Worm (Caenorhabditis elegans): ENCODE results near the gene ify-1.

The ify-1 gene

ce11 chrII:5081124-5081913 lies 26.3 kb upstream of the ify-1 start, which contains the start of gene dsh-2:
Gene dsh-2, minus strand, starts transcription at chrII:5081174.
- TF ChIP-seq daf-12 (tag; optimal IDR thresholded peaks at IDR 0.05) (no peak), lin-13 (GFP tag; optimal IDR thresholded peaks at IDR 0.05) (peak; percentile 34), mep-1 (tag; optimal IDR thresholded peaks at IDR 0.05) (no peak), lin-38 (GFP tag; IDR thresholded peaks at IDR 0.05) (peak; percentile 55), lin-1 (GFP tag; IDR thresholded peaks at IDR 0.05) (no peak), daf-16 (GFP tag; optimal IDR thresholded peaks at IDR 0.05) (no peak), daf-16 (tag; optimal IDR thresholded peaks at IDR 0.05) (peak; percentile 50), rbr-2 (tag; optimal IDR thresholded peaks at IDR 0.05) (peak; percentile 26), hlh-11 (tag; optimal IDR thresholded peaks at IDR 0.05) (peak; percentile 55), mxl-3 (GFP tag; optimal IDR thresholded peaks at IDR 0.05) (peak; percentile 64), snpc-4 (tag; optimal IDR thresholded peaks at IDR 0.05) (no peak), gei-8 (GFP tag; optimal IDR thresholded peaks at IDR 0.05) (no peak), lsy-2 (tag; optimal IDR thresholded peaks at IDR 0.05) (peak in 1 of 2 experiments; percentile 73), mes-2 (tag; optimal IDR thresholded peaks at IDR 0.05; ENCODE audit: poor library complexity, severe bottlenecking) (peak; percentile 85), nhr-237 (tag; optimal IDR thresholded peaks at IDR 0.05) (no peak), nhr-28 (tag; optimal IDR thresholded peaks at IDR 0.05) (peak; percentile 42), dve-1 (tag; optimal IDR thresholded peaks at IDR 0.05; ENCODE audit: insufficient read depth) (peak; percentile 70), arid-1 (GFP tag; conservative IDR thresholded peaks at IDR 0.05) (no peak), sdz-12 (GFP tag; optimal IDR thresholded peaks at IDR 0.05) (no peak), attf-4 (tag; optimal IDR thresholded peaks at IDR 0.05) (no peak), nhr-11 (tag; optimal IDR thresholded peaks at IDR 0.05) (no peak), dpl-1 (GFP tag; optimal IDR thresholded peaks at IDR 0.05) (peak; percentile 77), lir-3 (tag; optimal IDR thresholded peaks at IDR 0.05) (no peak), nhr-41 (GFP tag; IDR thresholded peaks at IDR 0.05) (peak; percentile 27; the same call in 1 of the 2 replicates), unc-130 (GFP tag; optimal IDR thresholded peaks at IDR 0.05) (peak; percentile 27), nhr-6 (tag; optimal IDR thresholded peaks at IDR 0.05) (peak; percentile 57), unc-62 (GFP tag; optimal IDR thresholded peaks at IDR 0.05 in 1 of 2) (peak in 1 of 2 experiments; percentile 92), unc-62 (tag; optimal IDR thresholded peaks at IDR 0.05) (no peak), set-16 (GFP tag; IDR thresholded peaks at IDR 0.05) (no peak), T26A8.4 (GFP tag; IDR thresholded peaks at IDR 0.05) (no peak), pha-4 (GFP tag; IDR thresholded peaks at IDR 0.05) (no peak), pha-4 (tag; optimal IDR thresholded peaks at IDR 0.05) (peak; percentile 43), Y5F2A.4 (GFP tag; optimal IDR thresholded peaks at IDR 0.05) (no peak), duxl-1 (tag; optimal IDR thresholded peaks at IDR 0.05; ENCODE audit: poor library complexity) (peak; percentile 45), dmd-6 (GFP tag; IDR thresholded peaks at IDR 0.05) (peak; percentile 13; the same call in 1 of the 2 replicates), spr-1 (tag; optimal IDR thresholded peaks at IDR 0.05) (no peak), hlh-30 (tag; optimal IDR thresholded peaks at IDR 0.05; ENCODE audit: insufficient read depth) (peak; percentile 84), ztf-11 (tag; optimal IDR thresholded peaks at IDR 0.05) (no peak), nhr-25 (tag; optimal IDR thresholded peaks at IDR 0.05; ENCODE audit: borderline replicate concordance, insufficient read depth) (no peak), saeg-2 (GFP tag; IDR thresholded peaks at IDR 0.05) (no peak), ceh-28 (tag; optimal IDR thresholded peaks at IDR 0.05) (peak; percentile 25), aha-1 (tag) (peak; percentile 27), nhr-111 (GFP tag; optimal IDR thresholded peaks at IDR 0.05) (no peak), nhr-77 (tag; optimal IDR thresholded peaks at IDR 0.05) (no peak), mdl-1 (tag; optimal IDR thresholded peaks at IDR 0.05) (peak in 1 of 2 experiments; percentile 30)
